Worm (Caenorhabditis elegans): ENCODE data around the gene F59E11.6.

DNA sequence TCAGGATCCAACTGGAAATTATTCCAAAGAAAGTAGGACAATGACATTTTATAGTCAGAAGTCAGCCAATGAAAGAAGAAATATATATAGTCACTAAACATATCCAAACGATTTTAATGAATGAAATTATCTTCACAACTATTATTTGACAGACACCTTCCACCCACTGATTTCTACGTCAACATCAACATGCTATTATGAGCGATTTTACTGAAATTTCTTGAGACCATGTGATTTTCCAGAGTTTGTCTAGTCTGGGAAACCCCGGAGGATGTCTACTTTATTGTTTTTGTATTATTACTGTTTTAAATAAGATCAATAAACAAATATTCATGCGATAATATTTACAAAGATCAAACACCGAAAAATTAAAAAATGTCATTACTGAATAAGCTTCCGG, 24.0 kb downstream of the F59E11.6 start, which contains the start of gene srt-18:
- no peak for TF ChIP-seq ama-1 (optimal IDR thresholded peaks at IDR 0.05)
- no peak for TF ChIP-seq flt-1 (GFP tag; IDR thresholded peaks at IDR 0.05)
- no peak for TF ChIP-seq ets-7 (tag; optimal IDR thresholded peaks at IDR 0.05)
- no peak for TF ChIP-seq pes-1 (GFP tag; IDR thresholded peaks at IDR 0.05)
- no peak for TF ChIP-seq hmg-4 (GFP tag; optimal IDR thresholded peaks at IDR 0.05)
- no peak for TF ChIP-seq B0310.2 (tag; optimal IDR thresholded peaks at IDR 0.05)
- no peak for TF ChIP-seq hmbx-1 (tag; optimal IDR thresholded peaks at IDR 0.05)
- TF ChIP-seq tbx-11 (GFP tag; IDR thresholded peaks at IDR 0.05), result no peak

Measured in whole organism, early embryonic.